Worm (Caenorhabditis elegans): ENCODE data around the gene ZC506.1.

ce11 chrX:9954483-9955041 lies 4.2 kb upstream of the ZC506.1 start, which contains the start of gene cysl-1:
- TF ChIP-seq ztf-11 (tag; optimal IDR thresholded peaks at IDR 0.05): no peak
- TF ChIP-seq R02D3.7 (tag; optimal IDR thresholded peaks at IDR 0.05): no peak
- TF ChIP-seq unc-62 (GFP tag; optimal IDR thresholded peaks at IDR 0.05 in 1 of 2): no peak
- TF ChIP-seq unc-62 (tag; optimal IDR thresholded peaks at IDR 0.05): no peak
- no peak for TF ChIP-seq lir-3 (tag; optimal IDR thresholded peaks at IDR 0.05)
- peak; percentile 24 for TF ChIP-seq nhr-11 (tag; optimal IDR thresholded peaks at IDR 0.05)
- TF ChIP-seq F37D6.2 (tag; optimal IDR thresholded peaks at IDR 0.05): no peak
- no peak for TF ChIP-seq ceh-28 (tag; optimal IDR thresholded peaks at IDR 0.05)
